Worm (Caenorhabditis elegans): Measurements from ENCODE around the gene fcho-1.

The fcho-1 gene

DNA sequence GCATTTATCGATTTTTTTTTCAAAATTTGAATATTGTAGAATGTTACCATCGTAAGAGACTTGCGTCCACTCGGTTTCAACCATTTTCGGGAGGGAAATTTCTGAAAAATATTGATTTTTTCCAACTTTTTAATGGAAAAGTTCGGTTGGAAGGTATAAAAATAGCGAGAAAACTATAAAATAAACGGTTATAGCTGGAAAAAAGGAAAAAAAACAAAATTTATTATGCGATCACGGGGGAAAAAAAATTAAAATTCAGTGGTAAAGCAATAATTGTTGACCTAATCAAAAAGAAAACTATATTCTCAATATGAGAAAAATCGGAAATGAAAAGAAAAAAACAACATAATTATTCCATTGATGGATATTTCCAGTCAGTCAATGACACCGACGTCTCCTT is 4.3 kb upstream of the fcho-1 start, which contains the start of gene emc-2:
emc-2 (minus strand) TSS at position 101 of the 400 bp plus-strand sequence.
- no peak for TF ChIP-seq lin-32 (GFP tag; optimal IDR thresholded peaks at IDR 0.05)
- no peak for TF ChIP-seq M03D4.4 (tag; optimal IDR thresholded peaks at IDR 0.05)
- TF ChIP-seq ceh-39 (tag; optimal IDR thresholded peaks at IDR 0.05), result no peak
- no peak for TF ChIP-seq nhr-12 (tag; optimal IDR thresholded peaks at IDR 0.05)
- TF ChIP-seq sptf-1 (tag; optimal IDR thresholded peaks at IDR 0.05), result no peak
- TF ChIP-seq nhr-2 (tag; optimal IDR thresholded peaks at IDR 0.05), result no peak
- no peak for TF ChIP-seq mab-5 (tag; optimal IDR thresholded peaks at IDR 0.05)
- no peak for TF ChIP-seq bed-3 (GFP tag; optimal IDR thresholded peaks at IDR 0.05)
- no peak for TF ChIP-seq snpc-4 (tag; optimal IDR thresholded peaks at IDR 0.05)
- TF ChIP-seq pha-4 (tag; optimal IDR thresholded peaks at IDR 0.05), result no peak
- no peak for TF ChIP-seq nhr-76 (tag; optimal IDR thresholded peaks at IDR 0.05)

DNA sequence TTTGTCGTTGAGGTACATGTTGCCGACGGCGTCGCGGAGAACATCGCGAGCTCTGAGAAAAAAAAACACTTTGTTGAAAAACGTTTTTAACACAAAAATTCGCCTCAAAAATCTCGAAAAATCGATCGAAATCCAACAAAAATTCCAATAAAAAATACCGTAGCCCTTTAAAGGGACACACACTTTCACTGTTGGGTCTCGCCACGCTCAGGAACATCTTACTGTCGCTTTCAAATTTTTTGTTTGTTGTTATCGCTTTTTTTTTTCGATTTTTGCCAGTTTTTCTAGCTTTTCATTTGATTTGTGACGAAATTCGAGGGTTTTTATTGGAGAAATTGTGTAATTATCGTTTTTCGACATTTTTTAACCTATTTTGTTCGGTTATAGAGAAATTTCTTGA is 3.8 kb upstream of the fcho-1 start:
- TF ChIP-seq unc-39 (tag; optimal IDR thresholded peaks at IDR 0.05), result no peak
- no peak for TF ChIP-seq nhr-2 (tag; optimal IDR thresholded peaks at IDR 0.05)
- TF ChIP-seq mls-2 (tag; optimal IDR thresholded peaks at IDR 0.05), result no peak
- no peak for TF ChIP-seq pha-4 (tag; optimal IDR thresholded peaks at IDR 0.05)
- no peak for TF ChIP-seq drap-1 (GFP tag; optimal IDR thresholded peaks at IDR 0.05)
- no peak for TF ChIP-seq elt-1 (tag; optimal IDR thresholded peaks at IDR 0.05; ENCODE audit: borderline replicate concordance, insufficient read depth)
- no peak for TF ChIP-seq hlh-1 (tag; optimal IDR thresholded peaks at IDR 0.05)
- no peak for TF ChIP-seq sem-2 (GFP tag; optimal IDR thresholded peaks at IDR 0.05)
- no peak for TF ChIP-seq nhr-12 (tag; optimal IDR thresholded peaks at IDR 0.05)
- TF ChIP-seq zip-8 (tag; optimal IDR thresholded peaks at IDR 0.05), result no peak
- TF ChIP-seq ces-1 (GFP tag; optimal IDR thresholded peaks at IDR 0.05), result no peak
- TF ChIP-seq nhr-28 (tag; optimal IDR thresholded peaks at IDR 0.05), result no peak
- no peak for TF ChIP-seq snpc-4 (tag; optimal IDR thresholded peaks at IDR 0.05)
- no peak for TF ChIP-seq tbx-8 (GFP tag; optimal IDR thresholded peaks at IDR 0.05)
- TF ChIP-seq bed-3 (GFP tag; optimal IDR thresholded peaks at IDR 0.05), result no peak
- no peak for TF ChIP-seq mab-5 (tag; optimal IDR thresholded peaks at IDR 0.05)

DNA sequence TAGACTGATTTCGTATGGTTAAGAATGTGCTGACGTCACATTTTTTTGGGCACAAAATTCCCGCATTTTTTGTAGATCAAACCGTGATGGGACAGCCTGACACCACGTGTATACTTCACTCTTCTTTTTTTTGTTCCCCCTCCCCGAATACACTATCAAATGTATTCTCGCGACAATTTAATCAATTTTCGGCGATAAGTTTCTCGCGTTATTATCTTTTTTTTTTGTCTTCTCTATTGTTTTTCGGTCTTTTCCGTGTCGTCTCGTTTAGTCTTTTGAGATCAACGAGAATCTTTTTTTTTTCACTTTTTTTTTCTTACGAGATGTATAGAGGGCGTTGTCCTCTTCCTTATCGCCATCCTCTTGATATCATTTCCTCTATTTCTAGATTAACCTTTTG is 4.9 kb downstream of the fcho-1 start:
- TF ChIP-seq unc-62 (GFP tag; optimal IDR thresholded peaks at IDR 0.05) (no peak), ztf-11 (tag; optimal IDR thresholded peaks at IDR 0.05) (no peak), mab-5 (tag; optimal IDR thresholded peaks at IDR 0.05) (no peak), lin-32 (GFP tag; optimal IDR thresholded peaks at IDR 0.05) (no peak), ces-1 (GFP tag; optimal IDR thresholded peaks at IDR 0.05) (no peak), lin-13 (tag; optimal IDR thresholded peaks at IDR 0.05) (no peak), tbx-8 (GFP tag; optimal IDR thresholded peaks at IDR 0.05) (no peak), drap-1 (GFP tag; optimal IDR thresholded peaks at IDR 0.05) (no peak), pha-4 (tag; optimal IDR thresholded peaks at IDR 0.05) (no peak), elt-1 (tag; optimal IDR thresholded peaks at IDR 0.05; ENCODE audit: borderline replicate concordance, insufficient read depth) (no peak), nhr-76 (tag; optimal IDR thresholded peaks at IDR 0.05) (no peak), nhr-12 (tag; optimal IDR thresholded peaks at IDR 0.05) (no peak), sem-2 (GFP tag; optimal IDR thresholded peaks at IDR 0.05) (no peak), mls-2 (tag; optimal IDR thresholded peaks at IDR 0.05) (no peak), nhr-28 (tag; optimal IDR thresholded peaks at IDR 0.05) (no peak), elt-3 (tag; optimal IDR thresholded peaks at IDR 0.05) (no peak)

DNA sequence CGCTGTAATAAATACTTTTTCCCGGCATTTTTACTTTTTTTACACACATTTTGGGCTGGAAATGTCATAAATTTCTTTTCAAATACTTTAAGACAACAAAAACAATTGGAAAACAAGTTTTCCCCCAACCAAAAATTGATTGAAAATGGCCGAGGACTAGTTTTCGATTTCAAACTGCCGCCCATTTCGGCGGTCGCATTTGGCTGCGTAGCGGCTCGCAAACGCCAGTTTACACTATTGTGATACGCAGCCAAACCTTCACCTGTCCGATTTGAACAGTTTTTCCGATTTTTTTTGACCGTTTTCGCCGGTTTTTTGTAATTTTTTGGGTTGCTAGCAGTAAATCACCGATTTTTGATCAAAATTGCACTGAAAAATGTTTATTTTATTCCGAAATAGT is 10.1 kb downstream of the fcho-1 start:
- TF ChIP-seq unc-39 (tag; optimal IDR thresholded peaks at IDR 0.05) (no peak), sptf-1 (tag; optimal IDR thresholded peaks at IDR 0.05) (peak; percentile 91), mab-5 (tag; optimal IDR thresholded peaks at IDR 0.05) (no peak), blmp-1 (tag; optimal IDR thresholded peaks at IDR 0.05) (peak; percentile 40), ham-2 (GFP tag; optimal IDR thresholded peaks at IDR 0.05) (peak; percentile 38), elt-1 (tag; optimal IDR thresholded peaks at IDR 0.05; ENCODE audit: borderline replicate concordance, insufficient read depth) (peak; percentile 7), lsy-2 (tag; optimal IDR thresholded peaks at IDR 0.05) (peak; percentile 90), drap-1 (GFP tag; optimal IDR thresholded peaks at IDR 0.05) (peak; percentile 78), nhr-2 (tag; optimal IDR thresholded peaks at IDR 0.05) (peak; percentile 5), unc-62 (GFP tag; optimal IDR thresholded peaks at IDR 0.05) (peak; percentile 54), bed-3 (GFP tag; optimal IDR thresholded peaks at IDR 0.05) (peak; percentile 22), mls-2 (tag; optimal IDR thresholded peaks at IDR 0.05) (peak; percentile 88), nhr-28 (tag; optimal IDR thresholded peaks at IDR 0.05) (no peak), nhr-12 (tag; optimal IDR thresholded peaks at IDR 0.05) (peak; percentile 16), ceh-43 (GFP tag; optimal IDR thresholded peaks at IDR 0.05) (peak; percentile 81), tbx-8 (GFP tag; optimal IDR thresholded peaks at IDR 0.05) (peak; percentile 66), mep-1 (tag; optimal IDR thresholded peaks at IDR 0.05) (peak; percentile 96), nhr-237 (tag; optimal IDR thresholded peaks at IDR 0.05) (peak; percentile 96), lin-13 (tag; optimal IDR thresholded peaks at IDR 0.05) (peak; percentile 97), unc-120 (tag; optimal IDR thresholded peaks at IDR 0.05; ENCODE audit: poor library complexity, severe bottlenecking) (peak; percentile 74), pha-4 (tag; optimal IDR thresholded peaks at IDR 0.05) (peak; percentile 87), nhr-76 (tag; optimal IDR thresholded peaks at IDR 0.05) (no peak), hlh-1 (tag; optimal IDR thresholded peaks at IDR 0.05) (peak; percentile 75), ceh-39 (tag; optimal IDR thresholded peaks at IDR 0.05) (peak; percentile 88), elt-3 (tag; optimal IDR thresholded peaks at IDR 0.05) (no peak), ces-1 (GFP tag; optimal IDR thresholded peaks at IDR 0.05) (peak; percentile 45), snpc-4 (tag; optimal IDR thresholded peaks at IDR 0.05) (no peak), M03D4.4 (tag; optimal IDR thresholded peaks at IDR 0.05) (peak; percentile 84), sem-2 (GFP tag; optimal IDR thresholded peaks at IDR 0.05) (peak; percentile 50), zip-8 (tag; optimal IDR thresholded peaks at IDR 0.05) (no peak), ceh-83 (GFP tag; optimal IDR thresholded peaks at IDR 0.05) (peak; percentile 69), lin-32 (GFP tag; optimal IDR thresholded peaks at IDR 0.05) (peak; percentile 0), cnd-1 (tag; optimal IDR thresholded peaks at IDR 0.05) (peak; percentile 72), ztf-11 (tag; optimal IDR thresholded peaks at IDR 0.05) (peak; percentile 48), flh-1 (GFP tag; optimal IDR thresholded peaks at IDR 0.05) (no peak)
